Worm (Caenorhabditis elegans) whole organism, young adult: ENCODE data around the gene lron-13.

Experiments used
- B0261.1 ChIP-seq: sonication (generic microtip); optimal IDR thresholded peaks from 2 replicates; lab custom pipeline; 2016; ENCODE audit warnings: mild to moderate bottlenecking, missing genetic modification characterization, moderate library complexity, missing compliant biosample characterization
- F49E8.2 ChIP-seq: sonication (generic microtip); optimal IDR thresholded peaks from 3 replicates; lab custom pipeline; 2017; ENCODE audit warnings: missing genetic modification characterization, mild to moderate bottlenecking, missing compliant biosample characterization, antibody characterized with exemption, moderate library complexity; ENCODE audit not compliant: insufficient read depth
- F52B5.7 ChIP-seq: sonication (generic microtip); optimal IDR thresholded peaks from 2 replicates; lab custom pipeline; 2016; ENCODE audit warnings: mild to moderate bottlenecking, missing genetic modification characterization, missing compliant biosample characterization
- Y53F4B.3 ChIP-seq: fragments of 200-800 bp; sonication (Bioruptor generic); IDR thresholded peaks from 2 replicates; pipeline ENCODE4 v1.3.6; 2022; ENCODE audit warnings: missing genetic modification reagents, missing genetic modification characterization, missing compliant biosample characterization
- Y67H2A.10 ChIP-seq: fragments of 200-800 bp; sonication (Bioruptor generic); conservative IDR thresholded peaks from 2 replicates; pipeline ENCODE4 v1.3.6; 2022; ENCODE audit warnings: missing genetic modification reagents, missing genetic modification characterization, missing compliant biosample characterization
- aptf-3 ChIP-seq: fragments of 200-800 bp; sonication (Bioruptor generic); IDR thresholded peaks from 2 replicates; pipeline ENCODE4 v1.3.6; 2022; ENCODE audit warnings: missing genetic modification characterization, missing compliant biosample characterization
- atf-7 ChIP-seq: sonication (generic microtip); optimal IDR thresholded peaks from 2 replicates; lab custom pipeline; 2017; ENCODE audit warnings: mild to moderate bottlenecking, missing genetic modification characterization, missing compliant biosample characterization
- attf-5 ChIP-seq: fragments of 200-800 bp; sonication (Bioruptor generic); optimal IDR thresholded peaks from 2 replicates; lab custom pipeline; 2018; ENCODE audit warnings: mild to moderate bottlenecking, missing genetic modification characterization, missing compliant biosample characterization
- cebp-1 ChIP-seq, 2 experiments: fragments of 200-800 bp in 1 of 2; sonication (Bioruptor generic) in 1 of 2; sonication (generic microtip) in 1 of 2; IDR thresholded peaks in 1 of 2; optimal IDR thresholded peaks in 1 of 2; 2 replicates each; pipeline versions ENCODE4 v1.3.6 to Lab custom; 2017 to 2022; ENCODE audit warnings: missing compliant biosample characterization in 2 of 2, missing genetic modification characterization in 2 of 2, mild to moderate bottlenecking in 1 of 2, missing genetic modification reagents in 1 of 2, moderate library complexity in 1 of 2
- cebp-2 ChIP-seq: fragments of 200-800 bp; sonication (Bioruptor generic); IDR thresholded peaks from 2 replicates; pipeline ENCODE4 v1.3.6; 2022; ENCODE audit warnings: missing genetic modification characterization, missing compliant biosample characterization
- ceh-58 ChIP-seq: fragments of 200-800 bp; sonication (Bioruptor generic); IDR thresholded peaks from 2 replicates; pipeline ENCODE4 v1.3.6; 2022; ENCODE audit warnings: missing genetic modification characterization, missing compliant biosample characterization
- dpl-1 ChIP-seq: fragments of 150-350 bp; optimal IDR thresholded peaks from 2 replicates; lab custom pipeline; 2014; ENCODE audit warnings: missing biosample characterization, missing genetic modification reagents, missing genetic modification characterization
- efl-1 ChIP-seq: fragments of 150-350 bp; optimal IDR thresholded peaks from 2 replicates; lab custom pipeline; 2014; ENCODE audit warnings: missing biosample characterization, missing genetic modification reagents, missing genetic modification characterization
- egrh-3 ChIP-seq: fragments of 200-800 bp; sonication (Bioruptor generic); IDR thresholded peaks from 2 replicates; pipeline ENCODE4 v1.3.6; 2022; ENCODE audit warnings: missing genetic modification reagents, missing genetic modification characterization, missing compliant biosample characterization
- ets-4 ChIP-seq: fragments of 200-800 bp; sonication (Bioruptor generic); optimal IDR thresholded peaks from 2 replicates; lab custom pipeline; 2018; ENCODE audit warnings: mild to moderate bottlenecking, missing genetic modification characterization, missing compliant biosample characterization
- hmg-1.2 ChIP-seq: fragments of 200-800 bp; sonication (Bioruptor generic); IDR thresholded peaks from 2 replicates; pipeline ENCODE4 v1.3.6; 2022; ENCODE audit warnings: missing genetic modification reagents, missing genetic modification characterization, missing compliant biosample characterization
- hrde-1 ChIP-seq: sonication (generic microtip); optimal IDR thresholded peaks from 2 replicates; lab custom pipeline; 2016; ENCODE audit warnings: missing genetic modification characterization, mild to moderate bottlenecking, missing compliant biosample characterization, moderate library complexity, missing genotype, missing genetic modification reagents, borderline replicate concordance
- hsf-1 ChIP-seq: fragments of 200-800 bp; sonication (Bioruptor generic); IDR thresholded peaks from 2 replicates; pipeline ENCODE4 v1.3.6; 2022; ENCODE audit warnings: missing genetic modification reagents, missing genetic modification characterization, missing compliant biosample characterization
- let-607 ChIP-seq, 2 experiments: fragments of 200-800 bp in 1 of 2; sonication (Bioruptor generic) in 1 of 2; sonication (generic microtip) in 1 of 2; optimal IDR thresholded peaks; 2 replicates each; lab custom pipeline; 2016 to 2018; ENCODE audit warnings: mild to moderate bottlenecking in 2 of 2, missing compliant biosample characterization in 2 of 2, missing genetic modification characterization in 2 of 2, moderate library complexity in 2 of 2, missing genotype in 1 of 2
- lin-54 ChIP-seq: fragments of 200-800 bp; sonication (Bioruptor generic); optimal IDR thresholded peaks from 2 replicates; lab custom pipeline; 2018; ENCODE audit warnings: mild to moderate bottlenecking, missing genetic modification characterization, missing compliant biosample characterization
- lir-1 ChIP-seq: fragments of 200-800 bp; sonication (Bioruptor generic); conservative IDR thresholded peaks from 2 replicates; pipeline ENCODE4 v1.3.6; 2022; ENCODE audit warnings: missing genetic modification reagents, missing genetic modification characterization, missing compliant biosample characterization
- lsl-1 ChIP-seq: fragments of 200-800 bp; sonication (Bioruptor generic); optimal IDR thresholded peaks from 2 replicates; lab custom pipeline; 2018; ENCODE audit warnings: mild to moderate bottlenecking, missing genetic modification characterization, moderate library complexity, missing compliant biosample characterization
- lsy-27 ChIP-seq: sonication (generic microtip); optimal IDR thresholded peaks from 2 replicates; lab custom pipeline; 2017; ENCODE audit warnings: missing genetic modification characterization, mild to moderate bottlenecking, missing compliant biosample characterization, antibody characterized with exemption, missing genotype, borderline replicate concordance; ENCODE audit not compliant: insufficient read depth
- madf-8 ChIP-seq: fragments of 200-800 bp; sonication (Bioruptor generic); conservative IDR thresholded peaks from 2 replicates; pipeline ENCODE4 v1.3.6; 2022; ENCODE audit warnings: missing genetic modification reagents, missing genetic modification characterization, missing compliant biosample characterization
- mcd-1 ChIP-seq: fragments of 200-800 bp; sonication (Bioruptor generic); IDR thresholded peaks from 2 replicates; pipeline ENCODE4 v1.3.6; 2022; ENCODE audit warnings: missing genetic modification reagents, missing genetic modification characterization, missing compliant biosample characterization
- nfyb-1 ChIP-seq: fragments of 200-800 bp; sonication (Bioruptor generic); IDR thresholded peaks from 2 replicates; pipeline ENCODE4 v1.3.6; 2022; ENCODE audit warnings: missing genetic modification reagents, missing genetic modification characterization, missing compliant biosample characterization
- nhr-179 ChIP-seq: sonication (generic microtip); optimal IDR thresholded peaks from 2 replicates; lab custom pipeline; 2016; ENCODE audit warnings: mild to moderate bottlenecking, missing genetic modification characterization, missing compliant biosample characterization
- nhr-80 ChIP-seq: sonication (generic microtip); optimal IDR thresholded peaks from 2 replicates; lab custom pipeline; 2016; ENCODE audit warnings: missing genetic modification characterization, missing compliant biosample characterization
- pbrm-1 ChIP-seq: fragments of 200-800 bp; sonication (Bioruptor generic); IDR thresholded peaks from 2 replicates; pipeline ENCODE4 v1.3.6; 2022; ENCODE audit warnings: missing genetic modification reagents, missing genetic modification characterization, missing compliant biosample characterization
- sea-2 ChIP-seq: fragments of 200-800 bp; sonication (Bioruptor generic); IDR thresholded peaks from 2 replicates; pipeline ENCODE4 v1.3.6; 2022; ENCODE audit warnings: missing genetic modification characterization, missing compliant biosample characterization
- snpc-1.1 ChIP-seq: sonication (generic microtip); optimal IDR thresholded peaks from 2 replicates; lab custom pipeline; 2017; ENCODE audit warnings: missing genetic modification characterization, mild to moderate bottlenecking, missing compliant biosample characterization, antibody characterized with exemption, moderate library complexity, missing genotype, missing genetic modification reagents; ENCODE audit not compliant: insufficient read depth
- zfh-2 ChIP-seq: fragments of 200-800 bp; sonication (Bioruptor generic); conservative IDR thresholded peaks from 2 replicates; pipeline ENCODE4 v1.3.6; 2022; ENCODE audit warnings: missing genetic modification reagents, missing genetic modification characterization, missing compliant biosample characterization
- zim-3 ChIP-seq: sonication (generic microtip); optimal IDR thresholded peaks from 2 replicates; lab custom pipeline; 2017; ENCODE audit warnings: mild to moderate bottlenecking, missing genetic modification characterization, moderate library complexity, missing compliant biosample characterization
- ztf-28 ChIP-seq: fragments of 200-800 bp; sonication (Bioruptor generic); IDR thresholded peaks from 2 replicates; pipeline ENCODE4 v1.3.6; 2022; ENCODE audit warnings: missing genetic modification reagents, missing genetic modification characterization, missing compliant biosample characterization

lron-13 gene

DNA sequence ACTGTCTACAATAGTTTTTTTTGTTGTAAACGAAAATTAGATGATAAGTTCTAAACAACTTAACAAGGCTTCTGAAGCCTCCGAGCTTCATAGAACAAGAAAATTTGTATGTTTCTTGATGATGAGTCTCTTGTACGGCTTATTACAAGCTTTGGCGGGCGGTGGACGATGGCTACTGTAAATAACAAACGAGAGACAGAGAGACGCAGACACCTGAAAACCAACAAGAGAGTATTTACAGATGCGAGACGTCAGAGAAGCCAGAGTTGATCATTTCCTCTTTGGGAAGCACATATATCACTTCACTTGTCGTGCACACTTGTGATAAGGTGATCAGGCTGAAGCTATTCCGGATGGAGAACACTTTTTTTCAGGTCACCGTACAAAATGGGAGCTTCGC is 3.6 kb downstream of the lron-13 start:
- TF ChIP-seq lsl-1 (GFP tag; lab: Kevin White, UChicago) (no peak), hmg-1.2 (GFP tag; lab: Robert Waterston, UW) (peak; percentile 51; the same call in 1 of the 2 replicates)

DNA sequence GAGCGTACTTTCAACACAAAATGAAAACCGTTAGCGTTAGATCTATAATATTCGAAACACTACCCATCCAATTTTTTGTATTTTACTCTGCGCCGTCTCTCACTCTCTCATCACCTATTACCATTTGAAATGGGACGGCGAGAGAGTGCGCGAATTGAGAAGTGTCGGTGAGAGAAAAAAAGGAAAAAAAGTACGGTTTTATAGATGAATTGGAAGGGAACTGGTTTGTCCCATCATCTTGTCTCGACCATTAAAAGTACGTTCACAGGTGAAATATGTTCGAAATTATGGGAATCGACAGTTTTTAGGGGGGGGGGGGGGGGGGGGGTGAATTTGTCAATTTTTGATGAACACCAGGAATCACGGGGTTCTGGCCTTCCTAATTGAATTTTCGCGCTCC is 7.5 kb downstream of the lron-13 start:
- TF ChIP-seq egrh-3 (GFP tag; lab: Robert Waterston, UW) (peak; percentile 36; the same call in 1 of the 2 replicates), nhr-80 (tag; lab: Kevin White, UChicago) (no peak), hmg-1.2 (GFP tag; lab: Robert Waterston, UW) (0 out of 2 replicates have a peak, but pooled peaks have one; percentile 10), B0261.1 (no peak), F49E8.2 (tag; lab: Kevin White, UChicago) (no peak)

ce11 chrIII:13535735-13536390 is 8.6 kb downstream of the lron-13 start:
- TF ChIP-seq mcd-1 (GFP tag; lab: Robert Waterston, UW) (no peak), cebp-1 (GFP tag; IDR thresholded peaks at IDR 0.05; lab: Robert Waterston, UW) (peak; percentile 76), cebp-1 (tag; optimal IDR thresholded peaks at IDR 0.05; lab: Kevin White, UChicago) (peak; percentile 93)

- TF ChIP-seq lir-1: no peak
- peak; percentile 59 for TF ChIP-seq zfh-2
These were observed 13.6 kb downstream of the lron-13 start for ce11 chrIII:13540791-13541190.

DNA sequence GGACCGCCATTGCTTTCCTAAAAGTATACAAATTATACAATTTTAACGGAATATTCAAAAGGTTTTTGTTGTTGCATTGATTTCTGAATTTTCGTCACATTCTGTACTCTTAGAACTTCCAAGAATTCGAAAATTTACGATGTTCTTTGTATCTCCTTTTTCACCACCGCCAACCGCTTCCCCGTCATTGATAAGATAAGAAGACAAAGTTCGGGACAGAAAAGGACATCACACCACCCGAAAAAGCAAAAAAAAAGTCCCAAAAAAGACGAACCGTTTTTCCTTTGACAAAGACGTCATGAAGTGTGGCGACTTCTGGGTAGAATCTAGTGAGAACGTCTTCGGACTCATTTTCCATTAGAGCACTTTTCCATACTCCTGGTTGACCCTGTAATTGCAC is 15.2 kb downstream of the lron-13 start:
- TF ChIP-seq efl-1 (GFP tag; lab: Kevin White, UChicago): no peak
- no peak for TF ChIP-seq F52B5.7 (tag; lab: Kevin White, UChicago)
- TF ChIP-seq nfyb-1 (GFP tag; lab: Robert Waterston, UW): peak; percentile 9; the same call in 1 of the 2 replicates
- TF ChIP-seq lir-1: no peak
- no peak for TF ChIP-seq sea-2 (GFP tag; lab: Robert Waterston, UW)
- peak; percentile 58 for TF ChIP-seq nhr-80 (tag; lab: Kevin White, UChicago)
- no peak for TF ChIP-seq lin-54 (GFP tag; lab: Kevin White, UChicago)
- no peak for TF ChIP-seq pbrm-1 (GFP tag; lab: Robert Waterston, UW)

ce11 chrIII:13543434-13543833 is 16.2 kb downstream of the lron-13 start, which contains the start of gene acs-5:
acs-5 (minus strand) TSS chrIII:13543534.
- TF ChIP-seq lsy-27 (tag; lab: Kevin White, UChicago) (no peak), sea-2 (GFP tag; lab: Robert Waterston, UW) (no peak), ceh-58 (GFP tag; lab: Robert Waterston, UW) (no peak), nhr-80 (tag; lab: Kevin White, UChicago) (no peak), dpl-1 (GFP tag; lab: Kevin White, UChicago) (no peak), aptf-3 (GFP tag; lab: Robert Waterston, UW) (no peak), cebp-2 (no peak), hrde-1 (tag; lab: Kevin White, UChicago) (no peak), madf-8 (GFP tag; lab: Robert Waterston, UW) (no peak)
- TF ChIP-seq, all 124 proteins: peak for 0

DNA sequence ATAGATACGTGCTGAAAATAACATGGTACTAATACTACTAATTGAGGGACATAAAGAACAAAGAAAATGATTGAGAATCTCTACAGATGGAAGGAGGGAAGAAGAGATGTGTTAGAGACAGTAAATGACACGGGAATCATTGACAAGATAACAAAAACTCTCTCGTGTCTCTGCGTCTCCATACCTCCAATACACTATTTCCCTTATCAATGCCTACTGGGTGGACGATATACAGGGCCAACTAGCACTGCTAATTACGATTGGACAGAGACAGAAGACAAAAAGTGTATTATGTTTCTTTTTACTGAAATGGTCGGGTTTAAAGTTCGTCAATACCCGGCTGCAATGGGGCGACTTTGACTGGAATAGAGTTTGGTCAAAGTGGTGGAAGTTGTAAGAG is 17.4 kb downstream of the lron-13 start:
- TF ChIP-seq let-607 (tag; optimal IDR thresholded peaks at IDR 0.05; lab: Kevin White, UChicago): peak in 1 of 2 experiments; percentile 56
- TF ChIP-seq snpc-1.1 (tag; lab: Kevin White, UChicago): no peak
- peak; percentile 93 for TF ChIP-seq nhr-80 (tag; lab: Kevin White, UChicago)
- no peak for TF ChIP-seq cebp-1 (GFP tag; IDR thresholded peaks at IDR 0.05; lab: Robert Waterston, UW)
- peak; percentile 20 for TF ChIP-seq cebp-1 (tag; optimal IDR thresholded peaks at IDR 0.05; lab: Kevin White, UChicago)
- TF ChIP-seq lin-54 (GFP tag; lab: Kevin White, UChicago): no peak
- TF ChIP-seq nhr-179 (tag; lab: Kevin White, UChicago): no peak
- no peak for TF ChIP-seq atf-7 (tag; lab: Kevin White, UChicago)
- peak; percentile 87 for TF ChIP-seq ets-4 (GFP tag; lab: Kevin White, UChicago)
- 0 out of 2 replicates have a peak, but pooled peaks have one; percentile 48 for TF ChIP-seq hsf-1 (GFP tag; lab: Robert Waterston, UW)
- TF ChIP-seq zim-3 (tag; lab: Kevin White, UChicago): peak; percentile 5
- TF ChIP-seq Y67H2A.10: no peak
- peak; percentile 34 for TF ChIP-seq attf-5
- TF ChIP-seq Y53F4B.3: no peak
- TF ChIP-seq hmg-1.2 (GFP tag; lab: Robert Waterston, UW): peak; percentile 63; the same call in 1 of the 2 replicates
- no peak for TF ChIP-seq nfyb-1 (GFP tag; lab: Robert Waterston, UW)
- TF ChIP-seq ztf-28 (GFP tag; lab: Robert Waterston, UW): no peak
